Worm (Caenorhabditis elegans) whole organism, L1 larva: ENCODE results near the gene str-85.

ENCODE experiments used
- C04F5.9 ChIP-seq: sonication (generic microtip); optimal IDR thresholded peaks from 2 replicates; lab custom pipeline; 2016; ENCODE audit warnings: missing genetic modification characterization, missing compliant biosample characterization
- Y116A8C.19 ChIP-seq: sonication (generic microtip); optimal IDR thresholded peaks from 2 replicates; lab custom pipeline; 2016; ENCODE audit warnings: missing compliant biosample characterization, missing genetic modification characterization, borderline replicate concordance
- alr-1 ChIP-seq: fragments of 200-800 bp; sonication (Bioruptor generic); optimal IDR thresholded peaks from 2 replicates; lab custom pipeline; 2018; ENCODE audit warnings: borderline replicate concordance, mild to moderate bottlenecking, missing genetic modification characterization, missing compliant biosample characterization
- aly-2 ChIP-seq: fragments of 150-350 bp; optimal IDR thresholded peaks from 2 replicates; lab custom pipeline; 2014; ENCODE audit warnings: missing biosample characterization, missing genetic modification characterization
- blmp-1 ChIP-seq: fragments of 150-350 bp; optimal IDR thresholded peaks from 2 replicates; lab custom pipeline; 2014; ENCODE audit warnings: missing biosample characterization, missing genetic modification characterization
- ceh-63 ChIP-seq: fragments of 200-800 bp; sonication (Bioruptor generic); optimal IDR thresholded peaks from 2 replicates; lab custom pipeline; 2018; ENCODE audit warnings: mild to moderate bottlenecking, missing genetic modification characterization, missing compliant biosample characterization
- dsc-1 ChIP-seq: sonication (generic microtip); optimal IDR thresholded peaks from 2 replicates; lab custom pipeline; 2016; ENCODE audit warnings: mild to moderate bottlenecking, missing genetic modification characterization, missing compliant biosample characterization
- efl-1 ChIP-seq, 4 experiments: fragments of 150-350 bp; optimal IDR thresholded peaks in 3 of 4; peaks in 1 of 4; 1 replicate in 1 of 4; 2 replicates in 3 of 4; lab custom pipeline; 2014; ENCODE audit warnings: missing biosample characterization in 2 of 4, missing genetic modification characterization in 2 of 4, missing genetic modification reagents in 2 of 4
- efl-3 ChIP-seq: fragments of 200-800 bp; sonication (Bioruptor generic); optimal IDR thresholded peaks from 2 replicates; lab custom pipeline; 2018; ENCODE audit warnings: mild to moderate bottlenecking, missing genetic modification characterization, missing compliant biosample characterization
- elt-3 ChIP-seq, 6 experiments: fragments of 150-350 bp in 1 of 6; sonication (generic microtip); optimal IDR thresholded peaks; 2 replicates each; lab custom pipeline; 2017 to 2018; ENCODE audit warnings: missing biosample characterization in 6 of 6, missing genetic modification characterization in 6 of 6, inconsistent platforms in 1 of 6
- fkh-4 ChIP-seq: sonication (generic microtip); optimal IDR thresholded peaks from 2 replicates; lab custom pipeline; 2016; ENCODE audit warnings: missing compliant biosample characterization, missing genetic modification characterization, borderline replicate concordance
- irx-1 ChIP-seq: sonication (generic microtip); optimal IDR thresholded peaks from 2 replicates; lab custom pipeline; 2016; ENCODE audit warnings: missing genetic modification characterization, missing compliant biosample characterization
- isw-1 ChIP-seq: fragments of 200-800 bp; sonication (Bioruptor generic); IDR thresholded peaks from 2 replicates; pipeline ENCODE4 v1.3.6; 2022; ENCODE audit warnings: missing genetic modification characterization, missing compliant biosample characterization
- lin-13 ChIP-seq: fragments of 150-350 bp; optimal IDR thresholded peaks from 2 replicates; lab custom pipeline; 2014; ENCODE audit warnings: missing biosample characterization, missing genetic modification reagents, missing genetic modification characterization
- lin-14 ChIP-seq: fragments of 200-800 bp; sonication (Bioruptor generic); optimal IDR thresholded peaks from 2 replicates; lab custom pipeline; 2018; ENCODE audit warnings: mild to moderate bottlenecking, missing genetic modification characterization, moderate library complexity, missing compliant biosample characterization
- lin-15B ChIP-seq: fragments of 150-350 bp; sonication (generic microtip); optimal IDR thresholded peaks from 3 replicates; lab custom pipeline; 2014; ENCODE audit warnings: missing biosample characterization, missing genetic modification characterization
- lin-35 ChIP-seq, 2 experiments: fragments of 150-350 bp; optimal IDR thresholded peaks; 2 replicates each; lab custom pipeline; 2014; ENCODE audit warnings: missing biosample characterization in 2 of 2, missing genetic modification characterization in 2 of 2, missing genetic modification reagents in 2 of 2
- lin-39 ChIP-seq: fragments of 150-350 bp; optimal IDR thresholded peaks from 2 replicates; lab custom pipeline; 2014; ENCODE audit warnings: missing biosample characterization, missing genetic modification reagents, missing genetic modification characterization
- lsy-2 ChIP-seq, 2 experiments: fragments of 150-350 bp; optimal IDR thresholded peaks; 2 replicates each; lab custom pipeline; 2014; ENCODE audit warnings: missing biosample characterization in 2 of 2, missing genetic modification characterization in 2 of 2
- mdl-1 ChIP-seq, 2 experiments: fragments of 150-350 bp; optimal IDR thresholded peaks; 2 replicates each; lab custom pipeline; 2014 to 2017; ENCODE audit warnings: missing biosample characterization in 2 of 2, missing genetic modification characterization in 2 of 2, inconsistent platforms in 1 of 2
- mep-1 ChIP-seq: fragments of 150-350 bp; optimal IDR thresholded peaks from 2 replicates; lab custom pipeline; 2014; ENCODE audit warnings: missing biosample characterization, missing genetic modification characterization
- nhr-19 ChIP-seq: fragments of 200-800 bp; sonication (Bioruptor generic); conservative IDR thresholded peaks from 2 replicates; pipeline ENCODE4 v1.3.6; 2022; ENCODE audit warnings: missing genetic modification characterization, missing compliant biosample characterization
- nhr-20 ChIP-seq: sonication (generic microtip); optimal IDR thresholded peaks from 2 replicates; lab custom pipeline; 2016; ENCODE audit warnings: mild to moderate bottlenecking, missing genetic modification characterization, missing compliant biosample characterization
- nhr-28 ChIP-seq: fragments of 150-350 bp; optimal IDR thresholded peaks from 2 replicates; lab custom pipeline; 2014; ENCODE audit warnings: missing biosample characterization, missing genetic modification characterization
- nhr-71 ChIP-seq: sonication (generic microtip); optimal IDR thresholded peaks from 2 replicates; lab custom pipeline; 2016; ENCODE audit warnings: mild to moderate bottlenecking, missing genetic modification characterization, moderate library complexity, missing compliant biosample characterization
- nhr-85 ChIP-seq: sonication (generic microtip); peaks from one replicate; lab custom pipeline; 2016; ENCODE audit warnings: missing genetic modification characterization, inconsistent platforms, missing compliant biosample characterization
- nhr-90 ChIP-seq: sonication (generic microtip); optimal IDR thresholded peaks from 2 replicates; lab custom pipeline; 2016; ENCODE audit warnings: mild to moderate bottlenecking, missing genetic modification characterization, missing compliant biosample characterization; ENCODE audit not compliant: poor library complexity
- pag-3 ChIP-seq: sonication (generic microtip); optimal IDR thresholded peaks from 2 replicates; lab custom pipeline; 2017; ENCODE audit warnings: missing genetic modification characterization, mild to moderate bottlenecking, missing compliant biosample characterization, antibody characterized with exemption, borderline replicate concordance; ENCODE audit not compliant: insufficient read depth
- snu-23 ChIP-seq: sonication (generic microtip); optimal IDR thresholded peaks from 2 replicates; lab custom pipeline; 2016; ENCODE audit warnings: missing genetic modification characterization, missing compliant biosample characterization
- sptf-1 ChIP-seq: fragments of 150-350 bp; optimal IDR thresholded peaks from 2 replicates; lab custom pipeline; 2014; ENCODE audit warnings: missing biosample characterization, missing genetic modification characterization
- sup-37 ChIP-seq: fragments of 200-800 bp; sonication (Bioruptor generic); optimal IDR thresholded peaks from 2 replicates; lab custom pipeline; 2018; ENCODE audit warnings: mild to moderate bottlenecking, missing genetic modification characterization, missing compliant biosample characterization
- swsn-7 ChIP-seq: sonication (generic microtip); optimal IDR thresholded peaks from 2 replicates; lab custom pipeline; 2016; ENCODE audit warnings: missing genetic modification characterization, missing compliant biosample characterization
- tbx-2 ChIP-seq: sonication (generic microtip); optimal IDR thresholded peaks from 2 replicates; lab custom pipeline; 2016; ENCODE audit warnings: missing genetic modification characterization, missing compliant biosample characterization
- unc-130 ChIP-seq: fragments of 150-350 bp; optimal IDR thresholded peaks from 2 replicates; lab custom pipeline; 2017; ENCODE audit warnings: missing biosample characterization, missing genetic modification characterization, inconsistent platforms
- unc-30 ChIP-seq: sonication (generic microtip); optimal IDR thresholded peaks from 2 replicates; lab custom pipeline; 2017; ENCODE audit warnings: missing biosample characterization, missing genetic modification characterization
- unc-86 ChIP-seq: sonication (generic microtip); optimal IDR thresholded peaks from 2 replicates; lab custom pipeline; 2016; ENCODE audit warnings: missing genetic modification characterization, missing compliant biosample characterization
- vab-15 ChIP-seq: sonication (generic microtip); optimal IDR thresholded peaks from 2 replicates; lab custom pipeline; 2017; ENCODE audit warnings: missing genotype, mild to moderate bottlenecking, missing genetic modification characterization, missing compliant biosample characterization
- zag-1 ChIP-seq: fragments of 150-350 bp; optimal IDR thresholded peaks from 2 replicates; lab custom pipeline; 2014; ENCODE audit warnings: missing biosample characterization, missing genetic modification characterization
- ztf-4 ChIP-seq: fragments of 150-350 bp; optimal IDR thresholded peaks from 2 replicates; lab custom pipeline; 2014; ENCODE audit warnings: missing biosample characterization, missing genetic modification characterization

Gene str-85

ce11 chrV:8994272-8994671, 8.6 kb upstream of the str-85 start:
- TF ChIP-seq unc-130 (tag; lab: Kevin White, UChicago): peak; percentile 23
- no peak for TF ChIP-seq swsn-7 (tag; lab: Kevin White, UChicago)
- peak; percentile 35 for TF ChIP-seq nhr-90 (tag; lab: Kevin White, UChicago)
- TF ChIP-seq nhr-19: peak; percentile 11
- peak; percentile 30 for TF ChIP-seq nhr-71 (tag; lab: Kevin White, UChicago)
- peak; percentile 93 for TF ChIP-seq nhr-85
- TF ChIP-seq nhr-20 (tag; lab: Kevin White, UChicago): peak; percentile 63
- peak; percentile 23 for TF ChIP-seq tbx-2
- peak in 1 of 2 experiments; percentile 3 for TF ChIP-seq lsy-2 (tag; optimal IDR thresholded peaks at IDR 0.05; lab: Kevin White, UChicago)
- peak; percentile 96 for TF ChIP-seq blmp-1 (tag; lab: Kevin White, UChicago)
- TF ChIP-seq lin-13 (GFP tag; lab: Kevin White, UChicago): no peak
- TF ChIP-seq elt-3 (tag; optimal IDR thresholded peaks at IDR 0.05; lab: Kevin White, UChicago): peak in 4 of 6 experiments; percentile 44 to 91 (median 86)
- peak; percentile 48 for TF ChIP-seq snu-23 (GFP tag; lab: Kevin White, UChicago)
- no peak for TF ChIP-seq lin-39 (tag; lab: Kevin White, UChicago)
- TF ChIP-seq lin-14 (GFP tag; lab: Kevin White, UChicago): peak; percentile 61

ce11 chrV:8991679-8992078, 6.0 kb upstream of the str-85 start, which contains the start of gene F59E11.6:
Gene F59E11.6, plus strand, starts transcription at chrV:8991789.
- TF ChIP-seq nhr-85 (peak; percentile 53), dsc-1 (tag; lab: Kevin White, UChicago) (no peak)

ce11 chrV:8990194-8990649, 4.6 kb upstream of the str-85 start, which contains the start of gene F59E11.7:
Gene F59E11.7, plus strand, starts transcription at chrV:8990244.
- peak; percentile 19 for TF ChIP-seq snu-23 (GFP tag; lab: Kevin White, UChicago)
- no peak for TF ChIP-seq aly-2 (tag; lab: Kevin White, UChicago)
- TF ChIP-seq fkh-4 (tag; lab: Kevin White, UChicago): no peak
- peak; percentile 5 for TF ChIP-seq mep-1 (tag; lab: Kevin White, UChicago)
- peak in 1 of 2 experiments; percentile 2 for TF ChIP-seq lin-35 (GFP tag; optimal IDR thresholded peaks at IDR 0.05; lab: Kevin White, UChicago)
- TF ChIP-seq ceh-63 (GFP tag; lab: Kevin White, UChicago): no peak
- TF ChIP-seq lin-15B (tag; lab: Kevin White, UChicago): no peak
- peak; percentile 33 for TF ChIP-seq blmp-1 (tag; lab: Kevin White, UChicago)
- TF ChIP-seq lin-14 (GFP tag; lab: Kevin White, UChicago): peak; percentile 52
- TF ChIP-seq efl-1 (optimal IDR thresholded peaks at IDR 0.05; lab: Kevin White, UChicago): no peak
- TF ChIP-seq efl-1 (GFP tag; optimal IDR thresholded peaks at IDR 0.05 in 1 of 2; lab: Kevin White, UChicago): peak in 1 of 2 experiments; percentile 71
- TF ChIP-seq nhr-19: no peak
- no peak for TF ChIP-seq isw-1 (GFP tag; lab: Robert Waterston, UW)
- peak; percentile 73 for TF ChIP-seq nhr-85
- peak; percentile 16 for TF ChIP-seq nhr-20 (tag; lab: Kevin White, UChicago)
- peak in 1 of 6 experiments; percentile 37 for TF ChIP-seq elt-3 (tag; optimal IDR thresholded peaks at IDR 0.05; lab: Kevin White, UChicago)
- TF ChIP-seq, all 84 proteins: peak for 9

- no peak for TF ChIP-seq alr-1
- TF ChIP-seq efl-1 (optimal IDR thresholded peaks at IDR 0.05; lab: Kevin White, UChicago): no peak
- no peak for TF ChIP-seq efl-1 (GFP tag; optimal IDR thresholded peaks at IDR 0.05 in 1 of 2; lab: Kevin White, UChicago)
- TF ChIP-seq aly-2 (tag; lab: Kevin White, UChicago): no peak
Observed at ce11 chrV:8988104-8988503, 2.5 kb upstream of the str-85 start, which contains the start of gene str-87. Gene str-87, minus strand, starts transcription at chrV:8988204.

- TF ChIP-seq unc-86: no peak
- no peak for TF ChIP-seq efl-1 (optimal IDR thresholded peaks at IDR 0.05; lab: Kevin White, UChicago)
- TF ChIP-seq efl-1 (GFP tag; optimal IDR thresholded peaks at IDR 0.05 in 1 of 2; lab: Kevin White, UChicago): peak in 1 of 2 experiments; percentile 92
Observed at ce11 chrV:8984783-8985182, 857 bp downstream of the str-85 start.

- TF ChIP-seq irx-1 (tag; lab: Kevin White, UChicago) (no peak), pag-3 (tag; lab: Kevin White, UChicago) (no peak), unc-86 (no peak), sup-37 (GFP tag; lab: Kevin White, UChicago) (no peak), Y116A8C.19 (tag; lab: Kevin White, UChicago) (no peak), nhr-28 (tag; lab: Kevin White, UChicago) (no peak), vab-15 (tag; lab: Kevin White, UChicago) (no peak), ztf-4 (tag; lab: Kevin White, UChicago) (no peak), lin-14 (GFP tag; lab: Kevin White, UChicago) (no peak), mdl-1 (tag; optimal IDR thresholded peaks at IDR 0.05; lab: Kevin White, UChicago) (no peak), unc-130 (tag; lab: Kevin White, UChicago) (no peak), nhr-71 (tag; lab: Kevin White, UChicago) (no peak), zag-1 (tag; lab: Kevin White, UChicago) (no peak), unc-30 (tag; lab: Kevin White, UChicago) (no peak), C04F5.9 (tag; lab: Kevin White, UChicago) (no peak), sptf-1 (no peak), efl-3 (no peak), snu-23 (GFP tag; lab: Kevin White, UChicago) (no peak)
Observed at ce11 chrV:8983604-8984003, 2.0 kb downstream of the str-85 start, which contains the start of gene str-86. Gene str-86, minus strand, starts transcription at chrV:8983704.
